Worm (Caenorhabditis elegans): Measurements from ENCODE around the gene egg-1.
A peak's percentile ranks its signal among the peaks of the same experiment; 100 is the strongest.

DNA sequence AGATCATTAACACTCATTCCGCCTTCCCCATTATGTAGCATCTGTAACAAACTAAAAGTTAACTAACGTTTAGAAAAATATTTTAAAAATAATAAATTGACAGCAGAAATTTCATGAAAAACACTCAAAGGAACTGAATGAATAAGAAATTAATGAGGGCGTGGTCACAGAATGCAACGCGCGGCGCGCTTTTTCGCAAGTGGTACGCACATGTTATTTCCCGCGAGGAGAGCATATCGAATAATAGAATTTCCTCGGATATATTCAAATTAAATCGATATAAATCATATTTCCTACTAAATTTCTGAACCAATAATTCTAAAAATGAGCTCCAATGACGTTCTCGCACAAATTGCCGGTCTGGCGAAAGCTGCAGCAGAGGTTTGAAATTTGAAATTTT is 35.3 kb upstream of the egg-1 start, which contains the start of the genes abi-1 and arle-14:
- TF ChIP-seq ama-1 (optimal IDR thresholded peaks at IDR 0.05) = no peak
- no peak for TF ChIP-seq ets-7 (tag; optimal IDR thresholded peaks at IDR 0.05)
- peak; percentile 61 for TF ChIP-seq F13C5.2 (tag; optimal IDR thresholded peaks at IDR 0.05)
- no peak for TF ChIP-seq ceh-36 (tag; optimal IDR thresholded peaks at IDR 0.05)

Measured in whole organism, early embryonic.